Fruit fly (Drosophila melanogaster) whole organism, embryonic: ENCODE measurements around the gene Jon25Bi.

Experiments used
- Bdp1 ChIP-seq: fragments of 200-800 bp; sonication (Bioruptor generic); optimal IDR thresholded peaks from 3 replicates; lab custom pipeline; 2016; ENCODE audit warnings: missing biosample characterization, missing genetic modification characterization
- CG11456 ChIP-seq: fragments of 200-800 bp; sonication (Bioruptor generic); IDR thresholded peaks from 3 replicates; pipeline ENCODE4 v1.3.6; 2022; ENCODE audit warnings: missing biosample characterization, missing genetic modification characterization
- CG12769 ChIP-seq: fragments of 200-800 bp; sonication (Bioruptor generic); optimal IDR thresholded peaks from 2 replicates; lab custom pipeline; 2019; ENCODE audit warnings: missing biosample characterization, mild to moderate bottlenecking, missing genetic modification characterization, moderate library complexity
- CG12942 ChIP-seq: fragments of 200-800 bp; sonication (Bioruptor generic); optimal IDR thresholded peaks from 3 replicates; lab custom pipeline; 2016; ENCODE audit warnings: missing biosample characterization, missing genetic modification characterization
- CG16813 ChIP-seq: fragments of 200-800 bp; sonication (Bioruptor generic); IDR thresholded peaks from 3 replicates; pipeline ENCODE4 v1.3.6; 2022; ENCODE audit warnings: missing biosample characterization, missing genetic modification characterization; ENCODE audit not compliant: partially characterized antibody
- CG2120 ChIP-seq: fragments of 200-800 bp; sonication (Bioruptor generic); optimal IDR thresholded peaks from 3 replicates; lab custom pipeline; 2016; ENCODE audit warnings: missing biosample characterization, missing genetic modification characterization
- CG30020 ChIP-seq: fragments of 200-800 bp; optimal IDR thresholded peaks from 2 replicates; lab custom pipeline; 2019; ENCODE audit warnings: missing biosample characterization, mild to moderate bottlenecking, missing genetic modification characterization, moderate library complexity
- CG30403 ChIP-seq: fragments of 200-800 bp; sonication (Bioruptor generic); optimal IDR thresholded peaks from 3 replicates; lab custom pipeline; 2016; ENCODE audit warnings: missing biosample characterization, missing genetic modification characterization
- CG3838 ChIP-seq: fragments of 200-800 bp; sonication (Bioruptor generic); optimal IDR thresholded peaks from 3 replicates; lab custom pipeline; 2016; ENCODE audit warnings: missing biosample characterization, missing genetic modification characterization
- CG3847 ChIP-seq: fragments of 200-800 bp; sonication (Bioruptor generic); IDR thresholded peaks from 2 replicates; pipeline ENCODE4 v1.3.6; 2022; ENCODE audit warnings: missing biosample characterization, missing genetic modification characterization
- CG4730 ChIP-seq: fragments of 200-800 bp; sonication (Bioruptor generic); IDR thresholded peaks from 2 replicates; pipeline ENCODE4 v1.3.6; 2022; ENCODE audit warnings: missing biosample characterization, missing genetic modification characterization
- CG7271 ChIP-seq: fragments of 200-800 bp; sonication (Bioruptor generic); optimal IDR thresholded peaks from 2 replicates; lab custom pipeline; 2018; ENCODE audit warnings: missing biosample characterization, mild to moderate bottlenecking, missing genetic modification characterization, moderate library complexity
- CG7928 ChIP-seq: fragments of 200-800 bp; sonication (Bioruptor generic); optimal IDR thresholded peaks from 2 replicates; lab custom pipeline; 2017; ENCODE audit warnings: missing biosample characterization, mild to moderate bottlenecking, missing genetic modification characterization
- CTCF ChIP-seq: fragments of 200-800 bp; sonication (Bioruptor generic); optimal IDR thresholded peaks from 2 replicates; lab custom pipeline; 2017; ENCODE audit warnings: missing biosample characterization, mild to moderate bottlenecking, missing genetic modification characterization, moderate library complexity
- D19B ChIP-seq: fragments of 200-800 bp; sonication (Bioruptor generic); optimal IDR thresholded peaks from 2 replicates; lab custom pipeline; 2017; ENCODE audit warnings: missing biosample characterization, mild to moderate bottlenecking, missing genetic modification characterization
- Dbx ChIP-seq: fragments of 200-800 bp; sonication (Bioruptor generic); IDR thresholded peaks from 3 replicates; pipeline ENCODE4 v1.3.6; 2022; ENCODE audit warnings: missing biosample characterization, missing genetic modification characterization
- Dip3 ChIP-seq: fragments of 200-800 bp; sonication (Bioruptor generic); optimal IDR thresholded peaks from 3 replicates; lab custom pipeline; 2016; ENCODE audit warnings: missing biosample characterization, missing genetic modification characterization
- Fer3 ChIP-seq: fragments of 200-800 bp; sonication (Bioruptor generic); optimal IDR thresholded peaks from 2 replicates; lab custom pipeline; 2018; ENCODE audit warnings: missing biosample characterization, mild to moderate bottlenecking, missing genetic modification characterization, moderate library complexity
- GATAe ChIP-seq: fragments of 200-800 bp; sonication (Bioruptor generic); conservative IDR thresholded peaks from 2 replicates; pipeline ENCODE4 v1.3.6; 2022; ENCODE audit warnings: missing biosample characterization, missing genetic modification characterization
- H15 ChIP-seq: fragments of 200-800 bp; sonication (Bioruptor generic); IDR thresholded peaks from 3 replicates; pipeline ENCODE4 v1.3.6; 2022; ENCODE audit warnings: missing biosample characterization, missing genetic modification characterization
- HLH3B ChIP-seq: fragments of 200-800 bp; sonication (Bioruptor generic); IDR thresholded peaks from 2 replicates; pipeline ENCODE4 v1.3.6; 2022; ENCODE audit warnings: missing biosample characterization, missing genetic modification characterization
- Hmr ChIP-seq: fragments of 200-800 bp; sonication (Bioruptor generic); optimal IDR thresholded peaks from 3 replicates; lab custom pipeline; 2017; ENCODE audit warnings: mild to moderate bottlenecking, missing biosample characterization, missing genetic modification reagents, missing genetic modification characterization
- Hr3 ChIP-seq: fragments of 200-800 bp; sonication (Bioruptor generic); optimal IDR thresholded peaks from 3 replicates; lab custom pipeline; 2016; ENCODE audit warnings: missing biosample characterization, missing genetic modification characterization
- Hr78 ChIP-seq, 2 experiments: fragments of 200-800 bp in 1 of 2; fragments of >200 bp in 1 of 2; sonication (Bioruptor generic) in 1 of 2; optimal IDR thresholded peaks; 2 replicates each; lab custom pipeline; 2017 to 2019; ENCODE audit warnings: missing biosample characterization in 2 of 2, missing genetic modification characterization in 2 of 2, mild to moderate bottlenecking in 1 of 2, moderate library complexity in 1 of 2
- Hsf ChIP-seq: fragments of 200-800 bp; sonication (Bioruptor generic); optimal IDR thresholded peaks from 3 replicates; lab custom pipeline; 2016; ENCODE audit warnings: missing biosample characterization, missing genetic modification characterization
- Nf-YC ChIP-seq: fragments of 200-800 bp; optimal IDR thresholded peaks from 3 replicates; lab custom pipeline; 2019; ENCODE audit warnings: missing biosample characterization, mild to moderate bottlenecking, missing genetic modification characterization, moderate library complexity
- PHDP ChIP-seq: fragments of 200-800 bp; sonication (Bioruptor generic); optimal IDR thresholded peaks from 3 replicates; lab custom pipeline; 2018; ENCODE audit warnings: missing biosample characterization, mild to moderate bottlenecking, missing genetic modification characterization, moderate library complexity
- Pdp1 ChIP-seq, 2 experiments: fragments of 200-800 bp; sonication (Bioruptor generic); optimal IDR thresholded peaks; 3 replicates each; lab custom pipeline; 2016; ENCODE audit warnings: missing biosample characterization in 2 of 2, missing genetic modification characterization in 2 of 2, mild to moderate bottlenecking in 1 of 2, moderate library complexity in 1 of 2
- Poxn ChIP-seq: fragments of 200-800 bp; sonication (Bioruptor generic); IDR thresholded peaks from 2 replicates; pipeline ENCODE4 v1.3.6; 2022; ENCODE audit warnings: missing biosample characterization, missing genetic modification characterization
- Rx ChIP-seq: fragments of 200-800 bp; sonication (Bioruptor generic); IDR thresholded peaks from 2 replicates; pipeline ENCODE4 v1.3.6; 2022; ENCODE audit warnings: missing biosample characterization, missing genetic modification characterization
- Scr ChIP-seq: fragments of 200-800 bp; sonication (Bioruptor generic); IDR thresholded peaks from 2 replicates; pipeline ENCODE4 v1.3.6; 2022; ENCODE audit warnings: missing biosample characterization, missing genetic modification characterization; ENCODE audit not compliant: partially characterized antibody
- Stat92E ChIP-seq, 3 experiments: fragments of >200 bp in 2 of 3; fragments of 200-800 bp in 1 of 3; sonication (Bioruptor generic) in 1 of 3; optimal IDR thresholded peaks; 2 replicates each; lab custom pipeline; 2017 to 2019; ENCODE audit warnings: missing biosample characterization in 3 of 3, missing genetic modification characterization in 3 of 3, mild to moderate bottlenecking in 1 of 3, moderate library complexity in 1 of 3
- Trl ChIP-seq, 3 experiments: fragments of >200 bp in 2 of 3; fragments of 200-800 bp in 1 of 3; sonication (Bioruptor generic) in 1 of 3; optimal IDR thresholded peaks; 2 replicates in 1 of 3; 3 replicates in 2 of 3; lab custom pipeline; 2016 to 2017; ENCODE audit warnings: missing biosample characterization in 1 of 3, missing genetic modification characterization in 1 of 3
- Xrp1 ChIP-seq: fragments of 200-800 bp; sonication (Bioruptor generic); IDR thresholded peaks from 2 replicates; pipeline ENCODE4 v1.3.6; 2022; ENCODE audit warnings: missing biosample characterization, missing genetic modification characterization
- bowl ChIP-seq: fragments of 200-800 bp; sonication (Bioruptor generic); IDR thresholded peaks from 2 replicates; pipeline ENCODE4 v1.3.6; 2022; ENCODE audit warnings: missing biosample characterization, missing genetic modification characterization
- btn ChIP-seq: fragments of 200-800 bp; sonication (Bioruptor generic); optimal IDR thresholded peaks from 2 replicates; lab custom pipeline; 2016; ENCODE audit warnings: missing biosample characterization, missing genetic modification characterization
- eve ChIP-seq, 2 experiments: fragments of >200 bp; optimal IDR thresholded peaks; 2 replicates each; lab custom pipeline; 2017; ENCODE audit warnings: missing biosample characterization in 2 of 2, missing genetic modification characterization in 2 of 2
- gce ChIP-seq: fragments of 200-800 bp; sonication (Bioruptor generic); IDR thresholded peaks from 3 replicates; pipeline ENCODE4 v1.3.6; 2022; ENCODE audit warnings: missing biosample characterization, missing genetic modification characterization
- grn ChIP-seq: fragments of 200-800 bp; sonication (Bioruptor generic); optimal IDR thresholded peaks from 3 replicates; lab custom pipeline; 2017; ENCODE audit warnings: missing biosample characterization, missing genetic modification characterization
- hbn ChIP-seq: fragments of 200-800 bp; sonication (Bioruptor generic); IDR thresholded peaks from 2 replicates; pipeline ENCODE4 v1.3.6; 2022; ENCODE audit warnings: missing biosample characterization, missing genetic modification characterization; ENCODE audit not compliant: partially characterized antibody
- kay ChIP-seq: fragments of 200-800 bp; sonication (Bioruptor generic); optimal IDR thresholded peaks from 2 replicates; lab custom pipeline; 2016; ENCODE audit warnings: missing biosample characterization, missing genetic modification characterization
- lilli ChIP-seq: fragments of 200-800 bp; sonication (Bioruptor generic); optimal IDR thresholded peaks from 3 replicates; lab custom pipeline; 2016; ENCODE audit warnings: missing biosample characterization, missing genetic modification characterization
- lmd ChIP-seq: fragments of 200-800 bp; sonication (Bioruptor generic); IDR thresholded peaks from 2 replicates; pipeline ENCODE4 v1.3.6; 2022; ENCODE audit warnings: missing biosample characterization, missing genetic modification characterization
- p53 ChIP-seq: fragments of 200-800 bp; sonication (Bioruptor generic); optimal IDR thresholded peaks from 2 replicates; lab custom pipeline; 2016; ENCODE audit warnings: missing biosample characterization, missing genetic modification characterization
- pfk ChIP-seq: fragments of 200-800 bp; sonication (Bioruptor generic); optimal IDR thresholded peaks from 2 replicates; lab custom pipeline; 2018; ENCODE audit warnings: missing biosample characterization, mild to moderate bottlenecking, missing genetic modification characterization, moderate library complexity
- phol ChIP-seq: fragments of 200-800 bp; sonication (Bioruptor generic); optimal IDR thresholded peaks from 3 replicates; lab custom pipeline; 2018; ENCODE audit warnings: missing biosample characterization, mild to moderate bottlenecking, missing genetic modification characterization, moderate library complexity
- sc ChIP-seq, 3 experiments: fragments of >200 bp in 2 of 3; fragments of 200-800 bp in 1 of 3; sonication (Bioruptor generic) in 1 of 3; optimal IDR thresholded peaks; 2 replicates in 2 of 3; 3 replicates in 1 of 3; lab custom pipeline; 2017; ENCODE audit warnings: mild to moderate bottlenecking in 1 of 3, missing biosample characterization in 1 of 3, missing genetic modification characterization in 1 of 3, missing genetic modification reagents in 1 of 3
- schlank ChIP-seq: fragments of 200-800 bp; sonication (Bioruptor generic); optimal IDR thresholded peaks from 2 replicates; lab custom pipeline; 2018; ENCODE audit warnings: missing biosample characterization, mild to moderate bottlenecking, missing genetic modification characterization
- shn ChIP-seq: fragments of 200-800 bp; sonication (Bioruptor generic); optimal IDR thresholded peaks from 3 replicates; lab custom pipeline; 2016; ENCODE audit warnings: missing biosample characterization, missing genetic modification characterization
- sr ChIP-seq: fragments of 200-800 bp; sonication (Bioruptor generic); IDR thresholded peaks from 3 replicates; pipeline ENCODE4 v1.3.6; 2022; ENCODE audit warnings: missing biosample characterization, missing genetic modification characterization
- zfh1 ChIP-seq: fragments of 200-800 bp; sonication (Bioruptor generic); IDR thresholded peaks from 3 replicates; pipeline ENCODE4 v1.3.6; 2022; ENCODE audit warnings: missing biosample characterization, missing genetic modification characterization

Gene Jon25Bi

DNA sequence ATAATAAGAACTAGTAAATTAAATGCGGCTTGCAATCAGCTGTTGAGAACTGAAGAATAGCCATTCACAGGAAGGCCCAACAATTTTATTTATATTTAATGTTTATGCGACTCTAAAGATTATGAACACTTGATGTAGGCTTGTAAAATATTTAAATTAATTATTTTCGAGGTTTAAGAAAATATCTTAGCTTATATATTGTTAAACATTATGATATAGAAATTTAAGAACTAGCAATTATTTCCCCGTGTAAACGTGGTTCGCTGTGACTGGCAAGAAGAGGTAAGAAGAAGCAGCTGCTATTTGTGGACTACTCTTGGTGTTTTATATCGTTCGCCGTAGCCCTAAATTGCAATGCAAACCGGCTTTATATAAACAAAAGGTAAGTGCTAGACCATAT is 9.6 kb downstream of the Jon25Bi start, which contains the start of the genes mRpL24 and betaggt-I (continued):
- TF ChIP-seq shn (GFP tag; lab: Kevin White, UChicago), result peak; percentile 61
- peak; percentile 93 for TF ChIP-seq Hsf (GFP tag; lab: Kevin White, UChicago)
- TF ChIP-seq CG16813 (GFP tag; lab: Robert Waterston, UW), result no peak
- TF ChIP-seq CG11456 (GFP tag; lab: Robert Waterston, UW), result peak; percentile 94
- peak; percentile 98 for TF ChIP-seq CG30403
- TF ChIP-seq gce (GFP tag; lab: Robert Waterston, UW), result peak; percentile 96
- peak; percentile 98 for TF ChIP-seq PHDP (tag; lab: Kevin White, UChicago)
- peak; percentile 98 for TF ChIP-seq Fer3 (tag; lab: Kevin White, UChicago)
- peak; percentile 72 to 88 for TF ChIP-seq Pdp1 (GFP tag; optimal IDR thresholded peaks at IDR 0.05; lab: Kevin White, UChicago)
- TF ChIP-seq CG4730 (GFP tag; lab: Robert Waterston, UW), result peak; percentile 92
- TF ChIP-seq hbn, result no peak
- peak; percentile 96 for TF ChIP-seq Dbx (GFP tag; lab: Robert Waterston, UW)
- TF ChIP-seq sr (GFP tag; lab: Robert Waterston, UW), result peak; percentile 75
- TF ChIP-seq Hmr (GFP tag; lab: Kevin White, UChicago), result peak; percentile 97
- TF ChIP-seq zfh1 (GFP tag; lab: Robert Waterston, UW), result peak; percentile 98
- no peak for TF ChIP-seq Hr78 (GFP tag; optimal IDR thresholded peaks at IDR 0.05; lab: Kevin White, UChicago)
- peak; percentile 92 for TF ChIP-seq CG12769 (tag; lab: Kevin White, UChicago)
- TF ChIP-seq D19B (GFP tag; lab: Kevin White, UChicago), result peak; percentile 88
- TF ChIP-seq Xrp1 (GFP tag; lab: Robert Waterston, UW), result peak; percentile 99
- TF ChIP-seq sc (optimal IDR thresholded peaks at IDR 0.05; lab: Kevin White, UChicago), result no peak
- peak; percentile 83 for TF ChIP-seq sc (GFP tag; optimal IDR thresholded peaks at IDR 0.05; lab: Kevin White, UChicago)
- peak; percentile 97 for TF ChIP-seq CG3847 (GFP tag; lab: Robert Waterston, UW)
- peak; percentile 96 for TF ChIP-seq H15 (GFP tag; lab: Robert Waterston, UW)
- TF ChIP-seq pfk, result peak; percentile 44
- TF ChIP-seq lilli, result peak; percentile 96
- peak; percentile 95 for TF ChIP-seq CG12942
- TF ChIP-seq GATAe (GFP tag; lab: Robert Waterston, UW), result peak; percentile 90
- peak; percentile 89 for TF ChIP-seq CG7271 (tag; lab: Kevin White, UChicago)
- TF ChIP-seq kay, result peak; percentile 94
- peak; percentile 56 for TF ChIP-seq grn (GFP tag; lab: Kevin White, UChicago)
- peak; percentile 87 for TF ChIP-seq CG3838 (GFP tag; lab: Kevin White, UChicago)
- peak; percentile 89 for TF ChIP-seq Dip3
- TF ChIP-seq CTCF (GFP tag; lab: Kevin White, UChicago), result no peak
- TF ChIP-seq CG30020 (tag; lab: Kevin White, UChicago), result peak; percentile 85
- peak; percentile 98 for TF ChIP-seq phol
- TF ChIP-seq Nf-YC, result peak; percentile 89
- TF ChIP-seq btn (GFP tag; lab: Kevin White, UChicago), result no peak
- TF ChIP-seq Stat92E (GFP tag; optimal IDR thresholded peaks at IDR 0.05; lab: Kevin White, UChicago), result peak in 1 of 3 experiments; percentile 85
- TF ChIP-seq Hr3 (GFP tag; lab: Kevin White, UChicago), result peak; percentile 96
- no peak for TF ChIP-seq p53 (GFP tag; lab: Kevin White, UChicago)
- TF ChIP-seq schlank (tag; lab: Kevin White, UChicago), result peak; percentile 86
- peak; percentile 96 for TF ChIP-seq CG2120 (GFP tag; lab: Kevin White, UChicago)
- TF ChIP-seq lmd (GFP tag; lab: Robert Waterston, UW), result peak; percentile 95
- peak; percentile 77 for TF ChIP-seq CG7928 (GFP tag; lab: Kevin White, UChicago)
- TF ChIP-seq eve (GFP tag; optimal IDR thresholded peaks at IDR 0.05; lab: Kevin White, UChicago), result no peak
- TF ChIP-seq bowl (GFP tag; lab: Robert Waterston, UW), result peak; percentile 89
- TF ChIP-seq Rx (GFP tag; lab: Robert Waterston, UW), result peak; percentile 97
- peak; percentile 86 for TF ChIP-seq Poxn (GFP tag; lab: Robert Waterston, UW)
- TF ChIP-seq Bdp1 (GFP tag; lab: Kevin White, UChicago), result peak; percentile 77
- TF ChIP-seq Scr, result no peak; the same call in 1 of the 2 replicates
- peak; percentile 96 for TF ChIP-seq HLH3B (GFP tag; lab: Robert Waterston, UW)
- no peak for TF ChIP-seq Trl (optimal IDR thresholded peaks at IDR 0.05; lab: Kevin White, UChicago)
- peak; percentile 74 for TF ChIP-seq Trl (GFP tag; optimal IDR thresholded peaks at IDR 0.05; lab: Kevin White, UChicago)
